Fruit fly (Drosophila melanogaster): ENCODE data around the gene Mst87F.

Gene Mst87F

DNA sequence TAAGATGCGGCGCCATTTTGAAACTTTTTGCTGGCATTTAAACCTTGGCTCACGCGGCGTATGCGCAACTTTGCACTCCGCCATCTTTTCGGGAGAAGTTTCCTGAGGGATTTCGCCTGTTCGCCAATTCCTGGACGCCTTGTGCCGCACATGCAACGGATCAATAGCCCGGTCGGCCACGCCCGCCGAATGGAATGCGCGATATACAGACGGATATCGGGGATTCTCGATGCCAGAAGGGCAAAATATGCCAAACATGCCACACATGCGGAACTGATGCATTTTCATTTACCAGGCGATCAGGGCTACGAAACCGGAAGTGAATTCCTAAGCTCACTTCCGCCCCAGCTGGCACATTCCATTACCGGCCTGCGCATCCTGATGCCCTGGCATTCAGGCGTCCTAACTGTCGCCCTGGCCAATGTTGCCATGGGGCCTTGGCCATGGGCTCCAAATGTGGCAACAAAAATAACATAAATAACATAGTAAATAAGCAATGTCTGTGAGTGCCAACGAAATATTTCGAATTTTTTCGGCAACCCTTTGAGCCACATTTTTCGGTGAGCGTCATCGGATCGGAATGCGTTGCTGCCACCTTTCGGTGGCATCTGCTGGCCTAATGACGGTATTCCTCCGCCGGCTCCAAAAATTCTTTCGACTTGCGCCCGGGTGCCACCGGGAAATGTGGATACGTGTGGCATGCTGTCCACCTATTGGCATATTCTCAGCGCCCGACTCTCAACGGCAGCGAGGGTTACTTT, 25.6 kb downstream of the Mst87F start (continued):
- no peak for TF ChIP-seq CG2712 (tag; optimal IDR thresholded peaks at IDR 0.05)
- no peak for TF ChIP-seq peb (GFP tag; IDR thresholded peaks at IDR 0.05)
- TF ChIP-seq Sry-δ (GFP tag; optimal IDR thresholded peaks at IDR 0.05) = no peak
- no peak for TF ChIP-seq Spps (tag; optimal IDR thresholded peaks at IDR 0.05)
- no peak for TF ChIP-seq br (optimal IDR thresholded peaks at IDR 0.05)
- TF ChIP-seq Nf-YA (GFP tag; IDR thresholded peaks at IDR 0.05) = no peak
- TF ChIP-seq CG8924 (tag; optimal IDR thresholded peaks at IDR 0.05) = no peak
- no peak for TF ChIP-seq ham (GFP tag; IDR thresholded peaks at IDR 0.05)
- no peak for TF ChIP-seq row (GFP tag; IDR thresholded peaks at IDR 0.05)
- no peak for TF ChIP-seq zen (tag; optimal IDR thresholded peaks at IDR 0.05)
- no peak for TF ChIP-seq tx (GFP tag; optimal IDR thresholded peaks at IDR 0.05)
- TF ChIP-seq fd102C (GFP tag; optimal IDR thresholded peaks at IDR 0.05) = no peak
- TF ChIP-seq Med (GFP tag) = no peak
- no peak for TF ChIP-seq CG10321 (GFP tag; IDR thresholded peaks at IDR 0.05)
- TF ChIP-seq CG17385 (GFP tag; optimal IDR thresholded peaks at IDR 0.05) = no peak
- TF ChIP-seq maf-S (GFP tag; optimal IDR thresholded peaks at IDR 0.05) = no peak
- no peak for TF ChIP-seq Camta (GFP tag; optimal IDR thresholded peaks at IDR 0.05)
- 0 out of 4 replicates have a peak, but pooled peaks have one; percentile 31 for TF ChIP-seq chinmo (GFP tag; IDR thresholded peaks at IDR 0.05; ENCODE audit: partially characterized antibody)
- TF ChIP-seq CG2120 (GFP tag; optimal IDR thresholded peaks at IDR 0.05) = no peak
- no peak for TF ChIP-seq CG11695 (GFP tag; IDR thresholded peaks at IDR 0.05)
- TF ChIP-seq CG17612 (GFP tag; IDR thresholded peaks at IDR 0.05) = no peak
- TF ChIP-seq Optix (GFP tag; IDR thresholded peaks at IDR 0.05) = no peak
- TF ChIP-seq Scr (GFP tag; IDR thresholded peaks at IDR 0.05; ENCODE audit: partially characterized antibody) = 0 out of 2 replicates have a peak, but pooled peaks have one; percentile 21
- no peak for TF ChIP-seq Elba2 (GFP tag; optimal IDR thresholded peaks at IDR 0.05)
- TF ChIP-seq oc (tag; optimal IDR thresholded peaks at IDR 0.05) = no peak
- TF ChIP-seq CG12769 (tag; optimal IDR thresholded peaks at IDR 0.05) = peak; percentile 67
- TF ChIP-seq CG6765 (GFP tag; optimal IDR thresholded peaks at IDR 0.05) = peak; percentile 48
- 0 out of 4 replicates have a peak, but pooled peaks have one; percentile 11 for TF ChIP-seq Dll (GFP tag; IDR thresholded peaks at IDR 0.05; ENCODE audit: partially characterized antibody)
- TF ChIP-seq btn (GFP tag; optimal IDR thresholded peaks at IDR 0.05) = no peak
- no peak for TF ChIP-seq lola (GFP tag; optimal IDR thresholded peaks at IDR 0.05)
- TF ChIP-seq ap (GFP tag; IDR thresholded peaks at IDR 0.05) = no peak
- TF ChIP-seq Doc3 (GFP tag; IDR thresholded peaks at IDR 0.05; ENCODE audit: partially characterized antibody) = no peak
- no peak for TF ChIP-seq Pdp1 (GFP tag; optimal IDR thresholded peaks at IDR 0.05)
- no peak for TF ChIP-seq Dref (GFP tag; IDR thresholded peaks at IDR 0.05)
- no peak for TF ChIP-seq CG12942 (GFP tag; optimal IDR thresholded peaks at IDR 0.05)
- TF ChIP-seq CG9797 (GFP tag; optimal IDR thresholded peaks at IDR 0.05) = no peak
- no peak for TF ChIP-seq ATbp (GFP tag; optimal IDR thresholded peaks at IDR 0.05)
- no peak for TF ChIP-seq BEAF-32 (GFP tag; optimal IDR thresholded peaks at IDR 0.05)
- no peak for TF ChIP-seq bigmax (GFP tag; optimal IDR thresholded peaks at IDR 0.05)
- TF ChIP-seq croc (GFP tag; conservative IDR thresholded peaks at IDR 0.05) = no peak
- TF ChIP-seq CG17802 (tag; optimal IDR thresholded peaks at IDR 0.05) = no peak
- no peak for TF ChIP-seq gsb (GFP tag; IDR thresholded peaks at IDR 0.05)
- no peak for TF ChIP-seq Abd-B (GFP tag; optimal IDR thresholded peaks at IDR 0.05)
- peak; percentile 17 for TF ChIP-seq Atf3 (GFP tag; optimal IDR thresholded peaks at IDR 0.05)
- TF ChIP-seq B-H1 (GFP tag; IDR thresholded peaks at IDR 0.05) = no peak
- 0 out of 3 replicates have a peak, but pooled peaks have one; percentile 8 for TF ChIP-seq ken (GFP tag; IDR thresholded peaks at IDR 0.05)
- no peak for TF ChIP-seq CG31388 (GFP tag; optimal IDR thresholded peaks at IDR 0.05)
- TF ChIP-seq ash1 (GFP tag; optimal IDR thresholded peaks at IDR 0.05) = no peak
- no peak for TF ChIP-seq vnd (GFP tag; IDR thresholded peaks at IDR 0.05; ENCODE audit: partially characterized antibody)
- no peak for TF ChIP-seq H2.0 (GFP tag; IDR thresholded peaks at IDR 0.05)
